Fruit fly (Drosophila melanogaster) whole organism, prepupa: ENCODE data around the gene tank.

Experiments used
- achi ChIP-seq: fragments of 200-800 bp; sonication (Bioruptor generic); optimal IDR thresholded peaks from 3 replicates; lab custom pipeline; 2016; ENCODE audit warnings: missing biosample characterization, missing genetic modification characterization
- topi ChIP-seq: fragments of 200-800 bp; sonication (Bioruptor generic); optimal IDR thresholded peaks from 3 replicates; lab custom pipeline; 2016; ENCODE audit warnings: missing biosample characterization, missing genetic modification characterization
- vri ChIP-seq: fragments of 200-800 bp; sonication (Bioruptor generic); optimal IDR thresholded peaks from 3 replicates; lab custom pipeline; 2016; ENCODE audit warnings: missing biosample characterization, mild to moderate bottlenecking, missing genetic modification characterization

- no peak for TF ChIP-seq achi
- no peak for TF ChIP-seq vri (GFP tag; lab: Kevin White, UChicago)
- no peak for TF ChIP-seq topi (GFP tag; lab: Kevin White, UChicago)
These were observed 14.9 kb upstream of the tank start, which contains the start of gene smog for dm6 chr2L:4852605-4853102.
